Worm (Caenorhabditis elegans) whole organism, L4 larva: Measurements from ENCODE around the gene C25F9.5.

Source experiments
- D1046.2 ChIP-seq: fragments of 200-800 bp; sonication (Bioruptor generic); IDR thresholded peaks from 2 replicates; pipeline ENCODE4 v1.3.6; 2022; ENCODE audit warnings: missing genetic modification characterization, missing compliant biosample characterization
- R02D3.7 ChIP-seq: fragments of 150-350 bp; sonication (generic microtip); optimal IDR thresholded peaks from 3 replicates; lab custom pipeline; 2014; ENCODE audit warnings: missing biosample characterization, missing genetic modification characterization
- ZK337.2 ChIP-seq: fragments of 200-800 bp; sonication (Bioruptor generic); IDR thresholded peaks from 2 replicates; pipeline ENCODE4 v1.3.6; 2022; ENCODE audit warnings: missing genetic modification reagents, missing genetic modification characterization, missing compliant biosample characterization
- aha-1 ChIP-seq: fragments of 150-350 bp; peaks from one replicate; lab custom pipeline; 2014; ENCODE audit warnings: missing biosample characterization, missing genetic modification characterization
- ama-1 ChIP-seq: fragments of 150-350 bp; optimal IDR thresholded peaks from 2 replicates; lab custom pipeline; 2014; ENCODE audit warnings: inconsistent platforms, mixed read lengths
- arid-1 ChIP-seq: fragments of 200-800 bp; sonication (Bioruptor generic); conservative IDR thresholded peaks from 2 replicates; pipeline ENCODE4 v1.3.6; 2022; ENCODE audit warnings: missing genetic modification reagents, missing genetic modification characterization, missing compliant biosample characterization
- ceh-44 ChIP-seq: fragments of 200-800 bp; sonication (Bioruptor generic); IDR thresholded peaks from 2 replicates; pipeline ENCODE4 v1.3.6; 2022; ENCODE audit warnings: missing genetic modification reagents, missing genetic modification characterization, missing compliant biosample characterization
- cey-2 ChIP-seq: sonication (generic microtip); optimal IDR thresholded peaks from 3 replicates; lab custom pipeline; 2017; ENCODE audit warnings: missing genetic modification characterization, mild to moderate bottlenecking, missing compliant biosample characterization, antibody characterized with exemption, borderline replicate concordance; ENCODE audit not compliant: insufficient read depth
- daf-12 ChIP-seq: fragments of 150-350 bp; optimal IDR thresholded peaks from 2 replicates; lab custom pipeline; 2014; ENCODE audit warnings: missing biosample characterization, missing genetic modification reagents, missing genetic modification characterization
- daf-16 ChIP-seq, 3 experiments: sonication (generic microtip); optimal IDR thresholded peaks; 2 replicates each; lab custom pipeline; 2016 to 2017; ENCODE audit warnings: missing genetic modification characterization in 3 of 3, missing genetic modification reagents in 3 of 3, mild to moderate bottlenecking in 2 of 3, missing compliant biosample characterization in 2 of 3, missing biosample characterization in 1 of 3, moderate library complexity in 1 of 3
- dmd-6 ChIP-seq: fragments of 200-800 bp; sonication (Bioruptor generic); IDR thresholded peaks from 2 replicates; pipeline ENCODE4 v1.3.6; 2022; ENCODE audit warnings: missing genetic modification reagents, missing genetic modification characterization, missing compliant biosample characterization
- dmd-8 ChIP-seq: fragments of 200-800 bp; sonication (Bioruptor generic); IDR thresholded peaks from 2 replicates; pipeline ENCODE4 v1.3.6; 2022; ENCODE audit warnings: missing genetic modification characterization, missing compliant biosample characterization
- dmd-9 ChIP-seq: fragments of 200-800 bp; sonication (Bioruptor generic); IDR thresholded peaks from 2 replicates; pipeline ENCODE4 v1.3.6; 2022; ENCODE audit warnings: missing genetic modification reagents, missing genetic modification characterization, missing compliant biosample characterization
- dpl-1 ChIP-seq: fragments of 150-350 bp; optimal IDR thresholded peaks from 2 replicates; lab custom pipeline; 2014; ENCODE audit warnings: missing biosample characterization, missing genetic modification reagents, missing genetic modification characterization
- duxl-1 ChIP-seq: sonication (generic microtip); optimal IDR thresholded peaks from 2 replicates; lab custom pipeline; 2016; ENCODE audit warnings: mild to moderate bottlenecking, missing genetic modification characterization, moderate library complexity, missing compliant biosample characterization; ENCODE audit not compliant: poor library complexity
- dve-1 ChIP-seq: sonication (generic microtip); optimal IDR thresholded peaks from 2 replicates; lab custom pipeline; 2017; ENCODE audit warnings: antibody characterized with exemption, mild to moderate bottlenecking, missing genetic modification characterization, missing compliant biosample characterization; ENCODE audit not compliant: insufficient read depth
- hlh-11 ChIP-seq: fragments of 200-800 bp; sonication (Bioruptor generic); optimal IDR thresholded peaks from 2 replicates; lab custom pipeline; 2018; ENCODE audit warnings: mild to moderate bottlenecking, missing genetic modification characterization, missing compliant biosample characterization
- hlh-30 ChIP-seq: sonication (generic microtip); optimal IDR thresholded peaks from 2 replicates; lab custom pipeline; 2017; ENCODE audit warnings: antibody characterized with exemption, mild to moderate bottlenecking, missing genetic modification characterization, missing compliant biosample characterization; ENCODE audit not compliant: insufficient read depth
- jun-1 ChIP-seq: fragments of 150-350 bp; optimal IDR thresholded peaks from 2 replicates; lab custom pipeline; 2014; ENCODE audit warnings: missing biosample characterization, missing genetic modification reagents, missing genetic modification characterization
- lin-1 ChIP-seq: fragments of 200-800 bp; sonication (Bioruptor generic); IDR thresholded peaks from 2 replicates; pipeline ENCODE4 v1.3.6; 2022; ENCODE audit warnings: missing genetic modification reagents, missing genetic modification characterization, missing compliant biosample characterization
- lin-13 ChIP-seq: fragments of 150-350 bp; optimal IDR thresholded peaks from 2 replicates; lab custom pipeline; 2014; ENCODE audit warnings: missing biosample characterization, missing genetic modification reagents, missing genetic modification characterization
- lin-15B ChIP-seq: fragments of 150-350 bp; sonication (generic microtip); optimal IDR thresholded peaks from 3 replicates; lab custom pipeline; 2014; ENCODE audit warnings: missing biosample characterization, missing genetic modification characterization
- lir-3 ChIP-seq: sonication (generic microtip); optimal IDR thresholded peaks from 2 replicates; lab custom pipeline; 2016; ENCODE audit warnings: mild to moderate bottlenecking, missing genetic modification characterization, missing compliant biosample characterization
- lsy-2 ChIP-seq, 2 experiments: fragments of 150-350 bp in 1 of 2; sonication (generic microtip) in 1 of 2; optimal IDR thresholded peaks; 2 replicates each; lab custom pipeline; 2014 to 2017; ENCODE audit warnings: missing biosample characterization in 2 of 2, missing genetic modification characterization in 2 of 2
- madf-9 ChIP-seq: fragments of 200-800 bp; sonication (Bioruptor generic); conservative IDR thresholded peaks from 2 replicates; pipeline ENCODE4 v1.3.6; 2022; ENCODE audit warnings: missing genetic modification reagents, missing genetic modification characterization, missing compliant biosample characterization
- mdl-1 ChIP-seq, 2 experiments: fragments of 150-350 bp in 1 of 2; sonication (generic microtip) in 1 of 2; optimal IDR thresholded peaks; 2 replicates each; lab custom pipeline; 2014 to 2017; ENCODE audit warnings: missing biosample characterization in 2 of 2, missing genetic modification characterization in 2 of 2
- mxl-3 ChIP-seq: fragments of 200-800 bp; sonication (Bioruptor generic); optimal IDR thresholded peaks from 2 replicates; lab custom pipeline; 2018; ENCODE audit warnings: mild to moderate bottlenecking, missing genetic modification characterization, missing compliant biosample characterization
- nhr-10 ChIP-seq: fragments of 150-350 bp; optimal IDR thresholded peaks from 2 replicates; lab custom pipeline; 2014; ENCODE audit warnings: missing biosample characterization, missing genetic modification characterization
- nhr-102 ChIP-seq: sonication (generic microtip); optimal IDR thresholded peaks from 2 replicates; lab custom pipeline; 2016; ENCODE audit warnings: mild to moderate bottlenecking, missing genetic modification characterization, moderate library complexity, missing compliant biosample characterization
- nhr-111 ChIP-seq: fragments of 200-800 bp; sonication (Bioruptor generic); optimal IDR thresholded peaks from 2 replicates; lab custom pipeline; 2018; ENCODE audit warnings: mild to moderate bottlenecking, missing genetic modification characterization, missing compliant biosample characterization
- nhr-237 ChIP-seq: sonication (generic microtip); optimal IDR thresholded peaks from 2 replicates; lab custom pipeline; 2017; ENCODE audit warnings: missing biosample characterization, missing genetic modification characterization
- nhr-28 ChIP-seq: fragments of 150-350 bp; optimal IDR thresholded peaks from 2 replicates; lab custom pipeline; 2014; ENCODE audit warnings: missing biosample characterization, missing genetic modification characterization
- nhr-48 ChIP-seq: sonication (generic microtip); optimal IDR thresholded peaks from 2 replicates; lab custom pipeline; 2016; ENCODE audit warnings: mild to moderate bottlenecking, missing genetic modification characterization, missing compliant biosample characterization
- pqm-1 ChIP-seq: sonication (generic microtip); optimal IDR thresholded peaks from 2 replicates; lab custom pipeline; 2017; ENCODE audit warnings: missing biosample characterization, missing genetic modification characterization
- sdz-12 ChIP-seq: fragments of 200-800 bp; sonication (Bioruptor generic); optimal IDR thresholded peaks from 2 replicates; lab custom pipeline; 2018; ENCODE audit warnings: mild to moderate bottlenecking, missing genetic modification characterization, missing compliant biosample characterization
- spr-1 ChIP-seq: sonication (generic microtip); optimal IDR thresholded peaks from 2 replicates; lab custom pipeline; 2016; ENCODE audit warnings: mild to moderate bottlenecking, missing genetic modification characterization, missing compliant biosample characterization
- zag-1 ChIP-seq: fragments of 150-350 bp; optimal IDR thresholded peaks from 2 replicates; lab custom pipeline; 2014; ENCODE audit warnings: missing biosample characterization, missing genetic modification characterization
- zfp-2 ChIP-seq: sonication (generic microtip); optimal IDR thresholded peaks from 2 replicates; lab custom pipeline; 2016; ENCODE audit warnings: mild to moderate bottlenecking, missing genetic modification characterization, missing compliant biosample characterization
- zfp-3 ChIP-seq: fragments of 200-800 bp; sonication (Bioruptor generic); conservative IDR thresholded peaks from 2 replicates; pipeline ENCODE4 v1.3.6; 2022; ENCODE audit warnings: missing genetic modification reagents, missing genetic modification characterization, missing compliant biosample characterization
- zip-11 ChIP-seq: fragments of 200-800 bp; sonication (Bioruptor generic); IDR thresholded peaks from 2 replicates; pipeline ENCODE4 v1.3.6; 2022; ENCODE audit warnings: missing genetic modification characterization, missing compliant biosample characterization

C25F9.5 gene

ce11 chrV:19443599-19443998 lies 32.9 kb upstream of the C25F9.5 start:
- TF ChIP-seq R02D3.7, result no peak
- TF ChIP-seq jun-1 (tag; lab: Kevin White, UChicago), result no peak
- TF ChIP-seq hlh-30, result no peak
- peak; percentile 27 for TF ChIP-seq dve-1
- no peak for TF ChIP-seq zip-11 (GFP tag; lab: Robert Waterston, UW)
- no peak for TF ChIP-seq daf-16 (GFP tag; optimal IDR thresholded peaks at IDR 0.05; lab: Kevin White, UChicago)
- peak; percentile 72 for TF ChIP-seq daf-16 (tag; optimal IDR thresholded peaks at IDR 0.05; lab: Kevin White, UChicago)
- peak; percentile 34 for TF ChIP-seq nhr-28 (tag; lab: Kevin White, UChicago)
- TF ChIP-seq madf-9 (GFP tag; lab: Robert Waterston, UW), result no peak
- peak in 1 of 2 experiments; percentile 4 for TF ChIP-seq lsy-2 (tag; optimal IDR thresholded peaks at IDR 0.05; lab: Kevin White, UChicago)
- no peak for TF ChIP-seq dpl-1 (GFP tag; lab: Kevin White, UChicago)

ce11 chrV:19436307-19436706 lies 25.6 kb upstream of the C25F9.5 start, which contains the start of gene C25F9.14:
C25F9.14 (plus strand) TSS chrV:19436484.
- TF ChIP-seq mxl-3 (GFP tag; lab: Kevin White, UChicago), result peak; percentile 19
- no peak for TF ChIP-seq dve-1
- peak; percentile 20 for TF ChIP-seq hlh-30
- TF ChIP-seq hlh-11, result peak; percentile 12
- no peak for TF ChIP-seq arid-1 (GFP tag; lab: Robert Waterston, UW)
- no peak for TF ChIP-seq ama-1
- no peak for TF ChIP-seq zfp-2 (tag; lab: Kevin White, UChicago)
- no peak for TF ChIP-seq jun-1 (tag; lab: Kevin White, UChicago)
- TF ChIP-seq spr-1 (tag; lab: Kevin White, UChicago), result no peak
- TF ChIP-seq lin-1 (GFP tag; lab: Robert Waterston, UW), result no peak
- no peak for TF ChIP-seq cey-2 (tag; lab: Kevin White, UChicago)
- TF ChIP-seq daf-16 (GFP tag; optimal IDR thresholded peaks at IDR 0.05; lab: Kevin White, UChicago), result no peak
- TF ChIP-seq daf-16 (tag; optimal IDR thresholded peaks at IDR 0.05; lab: Kevin White, UChicago), result peak; percentile 17
- no peak for TF ChIP-seq dmd-8 (GFP tag; lab: Robert Waterston, UW)
- peak; percentile 56 for TF ChIP-seq pqm-1 (tag; lab: Kevin White, UChicago)
- no peak for TF ChIP-seq nhr-102 (tag; lab: Kevin White, UChicago)
- no peak for TF ChIP-seq ceh-44 (GFP tag; lab: Robert Waterston, UW)
- TF ChIP-seq zfp-3 (GFP tag; lab: Robert Waterston, UW), result no peak
- no peak for TF ChIP-seq sdz-12
- no peak for TF ChIP-seq aha-1 (tag; lab: Kevin White, UChicago)
- TF ChIP-seq duxl-1 (tag; lab: Kevin White, UChicago), result no peak
- no peak for TF ChIP-seq daf-12 (tag; lab: Kevin White, UChicago)
- no peak for TF ChIP-seq dmd-9
- TF ChIP-seq mdl-1 (tag; optimal IDR thresholded peaks at IDR 0.05; lab: Kevin White, UChicago), result no peak
- TF ChIP-seq dmd-6, result 0 out of 2 replicates have a peak, but pooled peaks have one; percentile 17
- no peak for TF ChIP-seq nhr-237 (tag; lab: Kevin White, UChicago)
- no peak for TF ChIP-seq nhr-10
- no peak for TF ChIP-seq lin-15B (tag; lab: Kevin White, UChicago)
- no peak for TF ChIP-seq zag-1 (tag; lab: Kevin White, UChicago)
- no peak for TF ChIP-seq lir-3 (tag; lab: Kevin White, UChicago)
- TF ChIP-seq nhr-48 (tag; lab: Kevin White, UChicago), result no peak
- TF ChIP-seq nhr-28 (tag; lab: Kevin White, UChicago), result peak; percentile 59
- TF ChIP-seq ZK337.2 (GFP tag; lab: Robert Waterston, UW), result no peak
- TF ChIP-seq nhr-111 (GFP tag; lab: Kevin White, UChicago), result no peak
- TF ChIP-seq D1046.2 (GFP tag; lab: Robert Waterston, UW), result no peak
- no peak for TF ChIP-seq lin-13 (GFP tag; lab: Kevin White, UChicago)
